Worm (Caenorhabditis elegans): ENCODE measurements around the gene rer-1.

rer-1 gene

DNA sequence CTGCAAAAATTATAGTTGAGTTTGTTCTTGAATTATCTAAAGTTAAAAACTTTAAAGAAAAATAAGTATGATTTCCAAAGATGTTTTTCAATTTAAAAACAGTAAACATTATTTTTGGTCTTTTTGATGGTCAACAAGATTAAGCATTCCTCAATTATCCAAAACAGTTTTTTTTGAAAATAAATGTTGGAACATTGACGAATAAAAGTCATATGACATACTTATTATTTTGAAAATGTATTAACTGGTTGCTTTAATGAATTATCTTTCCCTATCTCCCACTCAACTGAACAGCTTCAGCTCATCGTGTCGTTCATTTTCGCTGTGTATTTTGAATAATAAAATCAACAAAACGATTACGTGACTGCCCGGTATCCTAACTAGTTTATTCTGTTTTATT, 45.9 kb downstream of the rer-1 start:
- TF ChIP-seq C06A6.2 (GFP tag; conservative IDR thresholded peaks at IDR 0.05) (no peak), repo-1 (tag; optimal IDR thresholded peaks at IDR 0.05) (no peak), ceh-40 (GFP tag; IDR thresholded peaks at IDR 0.05) (no peak), B0261.1 (tag; optimal IDR thresholded peaks at IDR 0.05) (no peak), tlf-1 (GFP tag; optimal IDR thresholded peaks at IDR 0.05) (no peak), mel-28 (tag; optimal IDR thresholded peaks at IDR 0.05; ENCODE audit: borderline replicate concordance) (no peak), nhr-90 (tag; optimal IDR thresholded peaks at IDR 0.05) (no peak), lsy-27 (tag; optimal IDR thresholded peaks at IDR 0.05; ENCODE audit: borderline replicate concordance, insufficient read depth) (no peak), let-526 (GFP tag; IDR thresholded peaks at IDR 0.05) (no peak), sea-2 (GFP tag; IDR thresholded peaks at IDR 0.05) (no peak), sdz-38 (tag; optimal IDR thresholded peaks at IDR 0.05) (no peak), T07F8.4 (tag; optimal IDR thresholded peaks at IDR 0.05) (no peak)

DNA sequence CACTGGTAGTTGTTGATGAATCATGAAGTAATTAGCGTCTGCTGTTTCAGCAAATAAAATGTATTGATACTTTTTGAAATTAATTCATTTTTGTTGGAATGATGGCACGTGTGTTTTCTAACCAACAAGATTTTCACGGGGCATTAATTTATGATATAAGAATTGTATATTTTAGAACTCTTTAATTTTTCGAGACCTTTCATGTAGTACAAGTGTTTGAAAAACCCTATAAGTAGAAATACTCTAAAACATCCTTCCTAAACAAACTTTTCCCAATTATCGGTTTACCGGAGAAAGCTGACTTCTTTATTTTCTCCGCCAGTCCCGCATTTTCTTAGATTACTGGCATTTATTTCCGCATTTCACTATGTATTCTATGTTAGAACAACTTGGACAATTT, 48.4 kb downstream of the rer-1 start, which contains the start of gene snb-6:
Gene snb-6, minus strand, starts transcription at position 101 of the 400 bp plus-strand sequence.
- no peak for TF ChIP-seq attf-6 (GFP tag; IDR thresholded peaks at IDR 0.05)
- TF ChIP-seq Y67H2A.10 (GFP tag; conservative IDR thresholded peaks at IDR 0.05) = no peak
- TF ChIP-seq bed-1 (GFP tag; IDR thresholded peaks at IDR 0.05) = no peak
- TF ChIP-seq ekl-4 (GFP tag; IDR thresholded peaks at IDR 0.05) = no peak
- TF ChIP-seq ztf-25 (GFP tag; IDR thresholded peaks at IDR 0.05) = no peak
- no peak for TF ChIP-seq F23B12.7 (tag; optimal IDR thresholded peaks at IDR 0.05; ENCODE audit: insufficient read depth)
- no peak for TF ChIP-seq F39B2.1 (GFP tag; IDR thresholded peaks at IDR 0.05)
- no peak for TF ChIP-seq ets-4 (GFP tag; optimal IDR thresholded peaks at IDR 0.05)
- no peak for TF ChIP-seq nhr-179 (tag; optimal IDR thresholded peaks at IDR 0.05)
- no peak for TF ChIP-seq K11D2.4 (GFP tag; IDR thresholded peaks at IDR 0.05)
- no peak for TF ChIP-seq tbx-9 (tag; optimal IDR thresholded peaks at IDR 0.05; ENCODE audit: borderline replicate concordance)
- no peak for TF ChIP-seq attf-3 (GFP tag; conservative IDR thresholded peaks at IDR 0.05)
- no peak for TF ChIP-seq pha-4 (tag; optimal IDR thresholded peaks at IDR 0.05)
- no peak for TF ChIP-seq ceh-100 (GFP tag; IDR thresholded peaks at IDR 0.05)
- no peak for TF ChIP-seq F22D6.2 (tag; optimal IDR thresholded peaks at IDR 0.05)
- no peak for TF ChIP-seq sea-2 (GFP tag; IDR thresholded peaks at IDR 0.05)
- no peak for TF ChIP-seq hmg-1.2 (GFP tag; IDR thresholded peaks at IDR 0.05)
- TF ChIP-seq ceh-27 (GFP tag; optimal IDR thresholded peaks at IDR 0.05) = no peak
- TF ChIP-seq Y95B8A.8 (GFP tag; IDR thresholded peaks at IDR 0.05) = no peak
